Worm (Caenorhabditis elegans) whole organism, L2 larva: ENCODE measurements around the gene F07C6.3.
A peak's percentile ranks its signal among the peaks of the same experiment; 100 is the strongest.

Experiments
- C34F6.9 ChIP-seq: fragments of 150-350 bp; optimal IDR thresholded peaks from 2 replicates; lab custom pipeline; 2014; ENCODE audit warnings: missing biosample characterization, missing genetic modification characterization
- Y55F3AM.14 ChIP-seq: fragments of 200-800 bp; sonication (Bioruptor generic); optimal IDR thresholded peaks from 2 replicates; lab custom pipeline; 2018; ENCODE audit warnings: mild to moderate bottlenecking, missing genetic modification characterization, missing compliant biosample characterization
- aly-2 ChIP-seq: fragments of 150-350 bp; optimal IDR thresholded peaks from 2 replicates; lab custom pipeline; 2014; ENCODE audit warnings: missing biosample characterization, missing genetic modification characterization
- ama-1 ChIP-seq: fragments of 150-350 bp; optimal IDR thresholded peaks from 2 replicates; lab custom pipeline; 2018; ENCODE audit warnings: inconsistent platforms
- blmp-1 ChIP-seq: sonication (generic microtip); optimal IDR thresholded peaks from 2 replicates; lab custom pipeline; 2017; ENCODE audit warnings: missing genetic modification characterization, mild to moderate bottlenecking, missing compliant biosample characterization, antibody characterized with exemption, moderate library complexity; ENCODE audit not compliant: insufficient read depth
- ceh-82 ChIP-seq: fragments of 150-350 bp; optimal IDR thresholded peaks from 2 replicates; lab custom pipeline; 2014; ENCODE audit warnings: missing biosample characterization, missing genetic modification characterization
- lin-13 ChIP-seq: fragments of 150-350 bp; optimal IDR thresholded peaks from 2 replicates; lab custom pipeline; 2014; ENCODE audit warnings: missing biosample characterization, missing genetic modification reagents, missing genetic modification characterization
- lin-39 ChIP-seq: fragments of 150-350 bp; optimal IDR thresholded peaks from 2 replicates; lab custom pipeline; 2014; ENCODE audit warnings: missing biosample characterization, missing genetic modification reagents, missing genetic modification characterization
- nhr-11 ChIP-seq: fragments of 150-350 bp; optimal IDR thresholded peaks from 2 replicates; lab custom pipeline; 2014; ENCODE audit warnings: missing biosample characterization, missing genetic modification characterization
- nhr-12 ChIP-seq: fragments of 150-350 bp; optimal IDR thresholded peaks from 2 replicates; lab custom pipeline; 2014; ENCODE audit warnings: missing biosample characterization, missing genetic modification characterization
- snpc-4 ChIP-seq: fragments of 150-350 bp; optimal IDR thresholded peaks from 2 replicates; lab custom pipeline; 2014; ENCODE audit warnings: missing biosample characterization, missing genetic modification characterization
- unc-39 ChIP-seq: fragments of 150-350 bp; optimal IDR thresholded peaks from 2 replicates; lab custom pipeline; 2014; ENCODE audit warnings: missing biosample characterization, missing genetic modification characterization
- unc-62 ChIP-seq: fragments of 150-350 bp; optimal IDR thresholded peaks from 2 replicates; lab custom pipeline; 2014; ENCODE audit warnings: missing biosample characterization, missing genetic modification reagents, missing genetic modification characterization
- zag-1 ChIP-seq: fragments of 150-350 bp; optimal IDR thresholded peaks from 2 replicates; lab custom pipeline; 2014; ENCODE audit warnings: missing biosample characterization, missing genetic modification characterization

DNA sequence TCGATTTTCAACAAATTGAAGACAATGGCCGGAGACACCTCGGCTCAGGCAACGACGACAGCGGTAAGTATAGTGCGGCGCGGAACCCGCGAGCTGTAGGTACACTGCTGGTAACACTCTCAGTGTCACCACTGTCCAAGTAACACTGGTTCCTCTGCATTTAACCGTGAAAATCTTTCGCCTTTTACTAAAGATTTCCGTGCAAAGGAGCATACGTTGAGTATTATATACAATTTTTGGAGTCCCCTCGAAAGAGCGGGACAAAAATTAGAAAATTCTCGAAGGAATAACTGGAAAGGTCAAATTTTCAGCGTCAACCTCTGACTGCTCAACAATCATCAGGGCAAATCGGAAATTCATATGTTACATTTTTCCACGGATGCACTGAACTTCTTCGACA, 3.0 kb upstream of the F07C6.3 start:
- TF ChIP-seq zag-1 (tag; lab: Kevin White, UChicago), result no peak
- TF ChIP-seq unc-39, result no peak
- TF ChIP-seq ama-1 (lab: Kevin White, UChicago), result no peak
- no peak for TF ChIP-seq nhr-12
- no peak for TF ChIP-seq aly-2 (tag; lab: Kevin White, UChicago)
- no peak for TF ChIP-seq Y55F3AM.14
- no peak for TF ChIP-seq unc-62
- TF ChIP-seq lin-39 (tag; lab: Kevin White, UChicago), result no peak
- TF ChIP-seq nhr-11 (tag; lab: Kevin White, UChicago), result no peak
- TF ChIP-seq snpc-4 (tag; lab: Kevin White, UChicago), result peak; percentile 79
- no peak for TF ChIP-seq ceh-82 (tag; lab: Kevin White, UChicago)
- no peak for TF ChIP-seq blmp-1 (tag; lab: Kevin White, UChicago)
- no peak for TF ChIP-seq lin-13 (GFP tag; lab: Kevin White, UChicago)
- TF ChIP-seq C34F6.9 (tag; lab: Kevin White, UChicago), result no peak
